Worm (Caenorhabditis elegans) whole organism, early embryonic: ENCODE results near the gene Y39F10A.1.

Experiments used
- B0310.2 ChIP-seq: sonication (generic microtip); optimal IDR thresholded peaks from 2 replicates; lab custom pipeline; 2016; ENCODE audit warnings: mild to moderate bottlenecking, missing genetic modification characterization, missing compliant biosample characterization
- F13C5.2 ChIP-seq: sonication (generic microtip); optimal IDR thresholded peaks from 2 replicates; lab custom pipeline; 2017; ENCODE audit warnings: mild to moderate bottlenecking, missing genetic modification characterization, inconsistent platforms, missing compliant biosample characterization
- aly-1 ChIP-seq: sonication (generic microtip); optimal IDR thresholded peaks from 2 replicates; lab custom pipeline; 2016; ENCODE audit warnings: missing genetic modification characterization, missing compliant biosample characterization
- ama-1 ChIP-seq: fragments of 150-350 bp; optimal IDR thresholded peaks from 2 replicates; lab custom pipeline; 2014
- ceh-13 ChIP-seq: fragments of 200-800 bp; sonication (Bioruptor generic); optimal IDR thresholded peaks from 2 replicates; lab custom pipeline; 2018; ENCODE audit warnings: mild to moderate bottlenecking, missing genetic modification characterization, missing compliant biosample characterization
- ceh-36 ChIP-seq: sonication (generic microtip); optimal IDR thresholded peaks from 2 replicates; lab custom pipeline; 2016; ENCODE audit warnings: missing genetic modification characterization, inconsistent platforms, missing compliant biosample characterization
- ets-7 ChIP-seq: sonication (generic microtip); optimal IDR thresholded peaks from 2 replicates; lab custom pipeline; 2016; ENCODE audit warnings: missing genotype, missing genetic modification characterization, missing compliant biosample characterization
- flt-1 ChIP-seq: fragments of 200-800 bp; sonication (Bioruptor generic); IDR thresholded peaks from 2 replicates; pipeline ENCODE4 v1.3.6; 2022; ENCODE audit warnings: missing genetic modification characterization, missing compliant biosample characterization
- hmbx-1 ChIP-seq: sonication (generic microtip); optimal IDR thresholded peaks from 2 replicates; lab custom pipeline; 2016; ENCODE audit warnings: mild to moderate bottlenecking, missing genetic modification characterization, missing compliant biosample characterization
- hmg-4 ChIP-seq: fragments of 200-800 bp; sonication (Bioruptor generic); optimal IDR thresholded peaks from 2 replicates; lab custom pipeline; 2018; ENCODE audit warnings: mild to moderate bottlenecking, missing genetic modification characterization, missing compliant biosample characterization
- hnd-1 ChIP-seq: sonication (generic microtip); optimal IDR thresholded peaks from 2 replicates; lab custom pipeline; 2016; ENCODE audit warnings: missing genetic modification characterization, missing compliant biosample characterization
- pes-1 ChIP-seq: fragments of 200-800 bp; sonication (Bioruptor generic); IDR thresholded peaks from 2 replicates; pipeline ENCODE4 v1.3.6; 2022; ENCODE audit warnings: missing genetic modification reagents, missing genetic modification characterization, missing compliant biosample characterization
- scrt-1 ChIP-seq: fragments of 200-800 bp; sonication (Bioruptor generic); IDR thresholded peaks from 2 replicates; pipeline ENCODE4 v1.3.6; 2022; ENCODE audit warnings: missing genetic modification characterization, missing compliant biosample characterization
- sea-1 ChIP-seq: fragments of 200-800 bp; sonication (Bioruptor generic); conservative IDR thresholded peaks from 2 replicates; pipeline ENCODE4 v1.3.6; 2022; ENCODE audit warnings: missing genetic modification characterization, missing compliant biosample characterization
- tbx-11 ChIP-seq: fragments of 200-800 bp; sonication (Bioruptor generic); IDR thresholded peaks from 2 replicates; pipeline ENCODE4 v1.3.6; 2022; ENCODE audit warnings: missing genetic modification characterization, missing compliant biosample characterization
- tbx-37 ChIP-seq: fragments of 200-800 bp; sonication (Bioruptor generic); conservative IDR thresholded peaks from 2 replicates; pipeline ENCODE4 v1.3.6; 2022; ENCODE audit warnings: missing genetic modification reagents, missing genetic modification characterization, missing compliant biosample characterization
- tra-4 ChIP-seq: sonication (generic microtip); optimal IDR thresholded peaks from 2 replicates; lab custom pipeline; 2017; ENCODE audit warnings: missing genetic modification characterization, missing compliant biosample characterization

Gene Y39F10A.1

ce11 chrII:797445-797844 lies 22.3 kb downstream of the Y39F10A.1 start:
- TF ChIP-seq sea-1 (GFP tag; lab: Robert Waterston, UW) (no peak), ceh-13 (no peak)

DNA sequence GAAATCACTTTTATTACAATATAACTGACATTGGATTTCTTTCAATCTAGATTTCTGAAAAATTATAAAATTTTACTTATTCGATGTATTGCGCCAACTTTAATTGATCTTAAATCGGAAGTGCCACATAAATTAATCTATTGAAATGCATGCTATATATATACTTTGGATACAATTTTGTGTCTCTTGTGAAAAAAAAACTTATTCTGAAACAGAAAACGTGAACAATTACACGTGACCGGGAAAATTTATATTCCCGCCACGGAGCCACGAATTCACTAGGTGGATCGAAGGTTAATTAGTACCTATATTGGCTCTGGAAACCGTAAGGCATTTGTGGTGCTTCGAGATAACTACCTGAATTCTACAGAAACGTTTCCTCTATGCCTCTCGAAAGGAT lies 24.6 kb downstream of the Y39F10A.1 start, which contains the start of gene F46F5.14:
Gene F46F5.14 (plus strand): TSS at position 301 of the 400 bp plus-strand sequence.
- TF ChIP-seq scrt-1 (GFP tag; lab: Robert Waterston, UW) = no peak
- no peak for TF ChIP-seq tbx-37
- TF ChIP-seq hmbx-1 (tag; lab: Kevin White, UChicago) = no peak
- no peak for TF ChIP-seq pes-1 (GFP tag; lab: Robert Waterston, UW)
- TF ChIP-seq hnd-1 (tag; lab: Kevin White, UChicago) = no peak
- no peak for TF ChIP-seq tbx-11 (GFP tag; lab: Robert Waterston, UW)
- no peak for TF ChIP-seq aly-1 (tag; lab: Kevin White, UChicago)
- TF ChIP-seq hmg-4 (GFP tag; lab: Kevin White, UChicago) = no peak
- TF ChIP-seq ets-7 (tag; lab: Kevin White, UChicago) = no peak
- no peak for TF ChIP-seq ceh-13
- no peak for TF ChIP-seq ama-1 (lab: Kevin White, UChicago)
- no peak for TF ChIP-seq flt-1 (GFP tag; lab: Robert Waterston, UW)
- TF ChIP-seq F13C5.2 (tag; lab: Kevin White, UChicago) = no peak
- TF ChIP-seq tra-4 = no peak
- no peak for TF ChIP-seq sea-1 (GFP tag; lab: Robert Waterston, UW)
- no peak for TF ChIP-seq ceh-36
- TF ChIP-seq B0310.2 (tag; lab: Kevin White, UChicago) = no peak

ce11 chrII:803009-803408 lies 27.9 kb downstream of the Y39F10A.1 start, which contains the start of gene F46F5.13:
Gene F46F5.13 (plus strand): TSS chrII:803309.
- TF ChIP-seq ceh-36 (no peak), ama-1 (lab: Kevin White, UChicago) (no peak), hmbx-1 (tag; lab: Kevin White, UChicago) (no peak), aly-1 (tag; lab: Kevin White, UChicago) (no peak), tra-4 (no peak), scrt-1 (GFP tag; lab: Robert Waterston, UW) (no peak), hnd-1 (tag; lab: Kevin White, UChicago) (no peak), hmg-4 (GFP tag; lab: Kevin White, UChicago) (no peak), B0310.2 (tag; lab: Kevin White, UChicago) (no peak), ceh-13 (no peak), sea-1 (GFP tag; lab: Robert Waterston, UW) (no peak), tbx-11 (GFP tag; lab: Robert Waterston, UW) (no peak), flt-1 (GFP tag; lab: Robert Waterston, UW) (no peak), F13C5.2 (tag; lab: Kevin White, UChicago) (no peak), tbx-37 (no peak), pes-1 (GFP tag; lab: Robert Waterston, UW) (no peak), ets-7 (tag; lab: Kevin White, UChicago) (no peak)

DNA sequence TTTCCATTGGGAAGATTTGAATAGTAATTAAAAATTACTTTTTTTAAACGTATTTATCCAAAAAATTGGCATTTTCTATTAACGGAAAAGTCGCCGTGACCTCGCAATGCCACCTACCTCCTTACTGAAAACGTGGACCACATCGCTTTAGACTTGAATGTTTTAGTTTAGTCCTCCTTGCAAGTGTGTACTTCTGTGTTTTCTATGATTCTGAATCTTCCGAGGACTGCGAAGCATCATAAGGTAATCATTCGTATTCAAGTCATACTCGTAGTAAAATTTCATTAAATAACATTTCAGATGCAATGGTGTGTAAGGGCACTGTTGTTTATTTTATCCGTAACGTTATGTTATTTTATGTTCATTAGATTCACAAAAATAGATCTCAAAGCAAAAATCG lies 33.3 kb downstream of the Y39F10A.1 start, which contains the start of gene F46F5.11:
Gene F46F5.11 (plus strand): TSS at position 301 of the 400 bp plus-strand sequence.
- TF ChIP-seq F13C5.2 (tag; lab: Kevin White, UChicago) = no peak

- no peak for TF ChIP-seq tbx-37
- TF ChIP-seq hmbx-1 (tag; lab: Kevin White, UChicago) = no peak
- no peak for TF ChIP-seq ama-1 (lab: Kevin White, UChicago)
These were observed 37.8 kb downstream of the Y39F10A.1 start, which contains the start of gene F46F5.5 for ce11 chrII:812917-813316. Gene F46F5.5 (minus strand): TSS chrII:813017.

DNA sequence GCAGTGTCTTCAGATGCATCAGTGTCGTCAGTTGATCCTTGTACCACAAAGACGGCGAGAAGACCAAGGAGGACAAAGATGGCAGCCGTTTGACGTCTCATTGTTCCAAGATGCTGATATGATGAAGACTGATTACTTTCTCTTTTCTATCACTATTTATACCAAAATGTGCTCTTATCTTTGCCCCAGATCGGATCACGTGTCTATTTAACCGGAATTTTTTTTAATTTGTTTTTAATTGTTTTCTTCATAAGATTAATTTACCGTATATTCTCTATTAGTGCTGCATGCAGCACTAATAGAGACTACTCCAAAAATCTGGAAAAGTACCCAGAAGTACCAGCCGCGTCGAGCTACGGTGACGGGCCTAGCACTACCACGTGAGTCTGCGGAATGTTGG lies 39.6 kb downstream of the Y39F10A.1 start, which contains the start of gene msrp-3:
Gene msrp-3 (minus strand): TSS at position 101 of the 400 bp plus-strand sequence.
- no peak for TF ChIP-seq tbx-37
- TF ChIP-seq tra-4 = no peak
- TF ChIP-seq B0310.2 (tag; lab: Kevin White, UChicago) = no peak
- no peak for TF ChIP-seq tbx-11 (GFP tag; lab: Robert Waterston, UW)
- no peak for TF ChIP-seq F13C5.2 (tag; lab: Kevin White, UChicago)
- no peak for TF ChIP-seq ceh-36
- TF ChIP-seq ama-1 (lab: Kevin White, UChicago) = no peak

- no peak for TF ChIP-seq tra-4
These were observed 45.4 kb downstream of the Y39F10A.1 start, which contains the start of gene F46F5.7 for ce11 chrII:820519-820918. Gene F46F5.7 (minus strand): TSS chrII:820619.

- TF ChIP-seq ceh-36 (no peak), aly-1 (tag; lab: Kevin White, UChicago) (no peak), hmbx-1 (tag; lab: Kevin White, UChicago) (no peak), sea-1 (GFP tag; lab: Robert Waterston, UW) (no peak), hnd-1 (tag; lab: Kevin White, UChicago) (no peak), scrt-1 (GFP tag; lab: Robert Waterston, UW) (no peak), F13C5.2 (tag; lab: Kevin White, UChicago) (no peak), ama-1 (lab: Kevin White, UChicago) (no peak), ceh-13 (no peak), pes-1 (GFP tag; lab: Robert Waterston, UW) (no peak), tbx-37 (no peak), hmg-4 (GFP tag; lab: Kevin White, UChicago) (no peak), tbx-11 (GFP tag; lab: Robert Waterston, UW) (no peak), tra-4 (no peak), ets-7 (tag; lab: Kevin White, UChicago) (no peak), flt-1 (GFP tag; lab: Robert Waterston, UW) (no peak), B0310.2 (tag; lab: Kevin White, UChicago) (no peak)
These were observed 46.4 kb downstream of the Y39F10A.1 start, which contains the start of gene F46F5.8 for ce11 chrII:821514-821913. Gene F46F5.8 (minus strand): TSS chrII:821614.
